Fruit fly (Drosophila melanogaster): Measurements from ENCODE around the gene Sarm.

Sarm gene

dm6 chr3L:8056740-8057253 is 6.9 kb upstream of the Sarm start (continued):
- TF ChIP-seq lov (optimal IDR thresholded peaks at IDR 0.05) (no peak), lov (GFP tag; IDR thresholded peaks at IDR 0.05) (no peak), Aef1 (GFP tag; IDR thresholded peaks at IDR 0.05) (no peak), CG6765 (GFP tag; optimal IDR thresholded peaks at IDR 0.05) (peak; percentile 57), CG6175 (GFP tag; IDR thresholded peaks at IDR 0.05) (no peak), Hr39 (optimal IDR thresholded peaks at IDR 0.05) (no peak), maf-S (GFP tag; optimal IDR thresholded peaks at IDR 0.05) (no peak), CG4707 (GFP tag; optimal IDR thresholded peaks at IDR 0.05) (no peak), CG3163 (GFP tag; optimal IDR thresholded peaks at IDR 0.05) (no peak), Ravus (GFP tag; IDR thresholded peaks at IDR 0.05) (no peak), stwl (tag; optimal IDR thresholded peaks at IDR 0.05) (no peak), CG7556 (GFP tag; optimal IDR thresholded peaks at IDR 0.05) (peak; percentile 35), CG1233 (GFP tag; optimal IDR thresholded peaks at IDR 0.05) (peak; percentile 32), fd64A (GFP tag; optimal IDR thresholded peaks at IDR 0.05) (no peak), Ets97D (GFP tag; optimal IDR thresholded peaks at IDR 0.05) (no peak), CG12659 (GFP tag; optimal IDR thresholded peaks at IDR 0.05) (peak; percentile 18), CrebB (tag; optimal IDR thresholded peaks at IDR 0.05) (no peak), Oli (tag; optimal IDR thresholded peaks at IDR 0.05) (no peak), ems (GFP tag; optimal IDR thresholded peaks at IDR 0.05) (no peak), CG3065 (GFP tag; optimal IDR thresholded peaks at IDR 0.05) (no peak), BtbVII (GFP tag; optimal IDR thresholded peaks at IDR 0.05) (peak; percentile 57), CG15479 (GFP tag; optimal IDR thresholded peaks at IDR 0.05) (no peak), D (optimal IDR thresholded peaks at IDR 0.05) (no peak), D (GFP tag; optimal IDR thresholded peaks at IDR 0.05) (peak; percentile 31), ATbp (GFP tag; optimal IDR thresholded peaks at IDR 0.05) (peak; percentile 49), row (GFP tag; IDR thresholded peaks at IDR 0.05) (peak; percentile 27; the same call in 1 of the 3 replicates), CG11504 (tag; optimal IDR thresholded peaks at IDR 0.05) (peak; percentile 71), CG18764 (GFP tag; optimal IDR thresholded peaks at IDR 0.05) (peak; percentile 24), sqz (GFP tag; optimal IDR thresholded peaks at IDR 0.05) (no peak), tll (GFP tag; optimal IDR thresholded peaks at IDR 0.05) (no peak), gro (GFP tag; optimal IDR thresholded peaks at IDR 0.05) (peak; percentile 45), hbn (GFP tag; IDR thresholded peaks at IDR 0.05; ENCODE audit: partially characterized antibody) (no peak), vvl (GFP tag; IDR thresholded peaks at IDR 0.05) (no peak), Blimp-1 (GFP tag; optimal IDR thresholded peaks at IDR 0.05) (peak; percentile 57), CG7928 (GFP tag; optimal IDR thresholded peaks at IDR 0.05) (no peak), NfI (GFP tag; optimal IDR thresholded peaks at IDR 0.05) (no peak), PHDP (tag; optimal IDR thresholded peaks at IDR 0.05) (peak; percentile 32), usp (GFP tag; optimal IDR thresholded peaks at IDR 0.05) (no peak), Fer3 (tag; optimal IDR thresholded peaks at IDR 0.05) (peak; percentile 24), dmrt99B (tag; optimal IDR thresholded peaks at IDR 0.05) (peak; percentile 75), CG1647 (GFP tag; optimal IDR thresholded peaks at IDR 0.05) (no peak), Pdp1 (GFP tag; optimal IDR thresholded peaks at IDR 0.05) (peak in 1 of 2 experiments; percentile 40), CG12071 (GFP tag; optimal IDR thresholded peaks at IDR 0.05) (no peak), odd (GFP tag; optimal IDR thresholded peaks at IDR 0.05) (peak; percentile 36), tx (GFP tag; optimal IDR thresholded peaks at IDR 0.05) (no peak), Max (GFP tag; optimal IDR thresholded peaks at IDR 0.05) (peak; percentile 13), zfh1 (GFP tag; IDR thresholded peaks at IDR 0.05) (0 out of 3 replicates have a peak, but pooled peaks have one; percentile 23), CG31365 (tag; optimal IDR thresholded peaks at IDR 0.05) (no peak), Med (GFP tag) (peak; percentile 67), trem (tag; optimal IDR thresholded peaks at IDR 0.05) (peak; percentile 33), Taf1 (GFP tag; IDR thresholded peaks at IDR 0.05) (no peak)

Data from whole organism, embryonic.